Worm (Caenorhabditis elegans) whole organism, L4/young adult: ENCODE measurements around the gene pgp-12.

Experiments used
- W03F9.2 ChIP-seq: fragments of 150-350 bp; optimal IDR thresholded peaks from 2 replicates; lab custom pipeline; 2014; ENCODE audit warnings: missing biosample characterization, missing genetic modification characterization
- dao-5 ChIP-seq: sonication (generic microtip); optimal IDR thresholded peaks from 2 replicates; lab custom pipeline; 2016; ENCODE audit warnings: missing genotype, missing genetic modification characterization, moderate library complexity, missing compliant biosample characterization
- him-1 ChIP-seq: sonication (generic microtip); optimal IDR thresholded peaks from 2 replicates; lab custom pipeline; 2016; ENCODE audit warnings: missing genotype, missing genetic modification reagents, missing genetic modification characterization, missing compliant biosample characterization

- TF ChIP-seq him-1 (tag; lab: Kevin White, UChicago) (no peak), W03F9.2 (tag; lab: Kevin White, UChicago) (no peak), dao-5 (tag; lab: Kevin White, UChicago) (no peak)
These were observed 28.0 kb downstream of the pgp-12 start for ce11 chrX:12759642-12760041.
